Fruit fly (Drosophila melanogaster): Measurements from ENCODE around the gene PIG-F.
A peak's percentile ranks its signal among the peaks of the same experiment; 100 is the strongest.

DNA sequence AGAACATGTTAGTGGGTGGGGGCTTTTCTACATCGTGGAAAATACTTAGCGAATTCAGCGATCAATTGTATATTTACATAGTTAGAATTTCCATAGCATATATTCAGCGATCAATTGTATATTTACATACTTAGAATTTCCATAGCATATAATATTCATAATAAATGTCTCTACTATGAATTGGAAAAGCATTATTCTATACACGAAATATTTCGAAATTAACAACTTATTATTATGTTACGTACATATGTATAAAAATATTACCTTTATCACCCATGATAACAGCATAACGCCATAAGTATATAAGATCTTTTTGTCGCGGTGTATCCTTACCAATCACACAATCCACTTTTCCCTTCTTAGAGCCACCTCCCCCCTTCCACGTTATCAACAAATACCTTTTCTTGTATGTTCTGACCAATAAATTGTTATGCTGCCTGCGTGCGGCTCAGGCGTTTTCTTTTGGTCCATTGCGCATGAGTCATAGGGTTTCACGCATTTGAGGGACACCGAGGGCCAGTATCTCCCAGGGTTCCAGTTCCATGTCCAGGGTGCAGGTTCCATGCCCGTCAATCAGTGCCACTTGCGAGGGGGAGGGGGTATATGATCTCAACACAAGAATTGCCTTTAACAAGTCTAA is 24.7 kb downstream of the PIG-F start:
- TF ChIP-seq CG9727 (GFP tag; optimal IDR thresholded peaks at IDR 0.05), result peak; percentile 91
- TF ChIP-seq HLH3B (GFP tag; IDR thresholded peaks at IDR 0.05), result no peak
- TF ChIP-seq sc (optimal IDR thresholded peaks at IDR 0.05), result no peak
- TF ChIP-seq sc (GFP tag; optimal IDR thresholded peaks at IDR 0.05), result peak; percentile 51
- TF ChIP-seq dan (GFP tag; IDR thresholded peaks at IDR 0.05), result no peak
- no peak for TF ChIP-seq CG14014 (GFP tag; IDR thresholded peaks at IDR 0.05)
- no peak for TF ChIP-seq CG8281 (tag; optimal IDR thresholded peaks at IDR 0.05)
- no peak for TF ChIP-seq gsb (GFP tag; IDR thresholded peaks at IDR 0.05)
- peak; percentile 59 for TF ChIP-seq D19A (tag; optimal IDR thresholded peaks at IDR 0.05)
- peak; percentile 17 for TF ChIP-seq Abd-B (GFP tag; optimal IDR thresholded peaks at IDR 0.05)
- TF ChIP-seq Trl (optimal IDR thresholded peaks at IDR 0.05), result no peak
- TF ChIP-seq Trl (GFP tag; optimal IDR thresholded peaks at IDR 0.05), result no peak

Measured in whole organism, embryonic.